Fruit fly (Drosophila melanogaster) whole organism, embryonic: ENCODE measurements around the gene woc.

Experiments used
- Atf-2 ChIP-seq: fragments of 200-800 bp; sonication (Bioruptor generic); optimal IDR thresholded peaks from 2 replicates; lab custom pipeline; 2016; ENCODE audit warnings: missing biosample characterization, missing genetic modification characterization
- Bdp1 ChIP-seq: fragments of 200-800 bp; sonication (Bioruptor generic); optimal IDR thresholded peaks from 3 replicates; lab custom pipeline; 2016; ENCODE audit warnings: missing biosample characterization, missing genetic modification characterization
- Bgb ChIP-seq: fragments of 200-800 bp; sonication (Bioruptor generic); IDR thresholded peaks from 2 replicates; pipeline ENCODE4 v1.3.6; 2022; ENCODE audit warnings: missing biosample characterization, missing genetic modification characterization; ENCODE audit not compliant: partially characterized antibody
- CG11247 ChIP-seq: fragments of 200-800 bp; sonication (Bioruptor generic); IDR thresholded peaks from 2 replicates; pipeline ENCODE4 v1.3.6; 2022; ENCODE audit warnings: missing biosample characterization, missing genetic modification characterization
- CG12071 ChIP-seq: fragments of 200-800 bp; sonication (Bioruptor generic); optimal IDR thresholded peaks from 3 replicates; lab custom pipeline; 2018; ENCODE audit warnings: missing biosample characterization, mild to moderate bottlenecking, missing genetic modification characterization
- CG12659 ChIP-seq: fragments of 200-800 bp; sonication (Bioruptor generic); optimal IDR thresholded peaks from 3 replicates; lab custom pipeline; 2017; ENCODE audit warnings: mild to moderate bottlenecking, missing biosample characterization, missing genetic modification reagents, missing genetic modification characterization
- CG16815 ChIP-seq: fragments of 200-800 bp; sonication (Bioruptor generic); optimal IDR thresholded peaks from 3 replicates; lab custom pipeline; 2017; ENCODE audit warnings: missing biosample characterization, mild to moderate bottlenecking, missing genetic modification characterization
- CG17912 ChIP-seq: fragments of 200-800 bp; sonication (Bioruptor generic); optimal IDR thresholded peaks from 2 replicates; lab custom pipeline; 2018; ENCODE audit warnings: missing biosample characterization, mild to moderate bottlenecking, missing genetic modification characterization
- CG2712 ChIP-seq: fragments of 200-800 bp; optimal IDR thresholded peaks from 3 replicates; lab custom pipeline; 2019; ENCODE audit warnings: missing biosample characterization, mild to moderate bottlenecking, missing genetic modification characterization, moderate library complexity
- CG3281 ChIP-seq: fragments of 200-800 bp; sonication (Bioruptor generic); optimal IDR thresholded peaks from 3 replicates; lab custom pipeline; 2017; ENCODE audit warnings: missing biosample characterization, mild to moderate bottlenecking, missing genetic modification characterization
- CG3407 ChIP-seq: fragments of 200-800 bp; sonication (Bioruptor generic); optimal IDR thresholded peaks from 2 replicates; lab custom pipeline; 2018; ENCODE audit warnings: missing biosample characterization, mild to moderate bottlenecking, missing genetic modification characterization
- CG3838 ChIP-seq: fragments of 200-800 bp; sonication (Bioruptor generic); optimal IDR thresholded peaks from 3 replicates; lab custom pipeline; 2016; ENCODE audit warnings: missing biosample characterization, missing genetic modification characterization
- CG5953 ChIP-seq: fragments of 200-800 bp; sonication (Bioruptor generic); IDR thresholded peaks from 2 replicates; pipeline ENCODE4 v1.3.6; 2022; ENCODE audit warnings: missing biosample characterization, missing genetic modification characterization
- CG7839 ChIP-seq: fragments of 200-800 bp; sonication (Bioruptor generic); optimal IDR thresholded peaks from 3 replicates; lab custom pipeline; 2018; ENCODE audit warnings: missing biosample characterization, mild to moderate bottlenecking, missing genetic modification characterization, moderate library complexity
- CrebB ChIP-seq: fragments of 200-800 bp; sonication (Bioruptor generic); optimal IDR thresholded peaks from 3 replicates; lab custom pipeline; 2018; ENCODE audit warnings: missing biosample characterization, mild to moderate bottlenecking, missing genetic modification characterization
- Doc2 ChIP-seq: fragments of 200-800 bp; sonication (Bioruptor generic); IDR thresholded peaks from 2 replicates; pipeline ENCODE4 v1.3.6; 2022; ENCODE audit warnings: missing biosample characterization, missing genetic modification characterization
- Dp ChIP-seq: fragments of 200-800 bp; sonication (Bioruptor generic); optimal IDR thresholded peaks from 2 replicates; lab custom pipeline; 2018; ENCODE audit warnings: missing biosample characterization, mild to moderate bottlenecking, missing genetic modification characterization, moderate library complexity
- Eip74EF ChIP-seq, 2 experiments: fragments of 200-800 bp in 1 of 2; fragments of >200 bp in 1 of 2; sonication (Bioruptor generic) in 1 of 2; optimal IDR thresholded peaks; 2 replicates each; lab custom pipeline; 2017 to 2019; ENCODE audit warnings: missing biosample characterization in 2 of 2, missing genetic modification characterization in 2 of 2, mild to moderate bottlenecking in 1 of 2, moderate library complexity in 1 of 2
- Fer1 ChIP-seq: fragments of 200-800 bp; sonication (Bioruptor generic); optimal IDR thresholded peaks from 2 replicates; lab custom pipeline; 2017; ENCODE audit warnings: missing biosample characterization, mild to moderate bottlenecking, missing genetic modification characterization
- Fer2 ChIP-seq: fragments of 200-800 bp; sonication (Bioruptor generic); optimal IDR thresholded peaks from 2 replicates; lab custom pipeline; 2018; ENCODE audit warnings: missing biosample characterization, mild to moderate bottlenecking, missing genetic modification characterization, moderate library complexity
- GATAe ChIP-seq: fragments of 200-800 bp; sonication (Bioruptor generic); conservative IDR thresholded peaks from 2 replicates; pipeline ENCODE4 v1.3.6; 2022; ENCODE audit warnings: missing biosample characterization, missing genetic modification characterization
- HmgD ChIP-seq: fragments of 200-800 bp; sonication (Bioruptor generic); optimal IDR thresholded peaks from 3 replicates; lab custom pipeline; 2016; ENCODE audit warnings: missing biosample characterization, missing genetic modification characterization
- Hr51 ChIP-seq, 2 experiments: fragments of 200-800 bp; sonication (Bioruptor generic); optimal IDR thresholded peaks; 2 replicates in 1 of 2; 3 replicates in 1 of 2; lab custom pipeline; 2016 to 2018; ENCODE audit warnings: missing biosample characterization in 2 of 2, missing genetic modification characterization in 2 of 2, mild to moderate bottlenecking in 1 of 2, moderate library complexity in 1 of 2
- Hsf ChIP-seq: fragments of 200-800 bp; sonication (Bioruptor generic); optimal IDR thresholded peaks from 3 replicates; lab custom pipeline; 2016; ENCODE audit warnings: missing biosample characterization, missing genetic modification characterization
- MBD-R2 ChIP-seq: fragments of 200-800 bp; sonication (Bioruptor generic); IDR thresholded peaks from 2 replicates; pipeline ENCODE4 v1.3.6; 2022; ENCODE audit warnings: missing biosample characterization, missing genetic modification characterization
- Mes4 ChIP-seq: fragments of 200-800 bp; sonication (Bioruptor generic); optimal IDR thresholded peaks from 2 replicates; lab custom pipeline; 2016; ENCODE audit warnings: missing biosample characterization, missing genetic modification characterization
- NC2β ChIP-seq: fragments of 200-800 bp; sonication (Bioruptor generic); optimal IDR thresholded peaks from 2 replicates; lab custom pipeline; 2016; ENCODE audit warnings: missing biosample characterization, missing genetic modification characterization
- Nf-YC ChIP-seq: fragments of 200-800 bp; optimal IDR thresholded peaks from 3 replicates; lab custom pipeline; 2019; ENCODE audit warnings: missing biosample characterization, mild to moderate bottlenecking, missing genetic modification characterization, moderate library complexity
- Pdp1 ChIP-seq, 2 experiments: fragments of 200-800 bp; sonication (Bioruptor generic); optimal IDR thresholded peaks; 3 replicates each; lab custom pipeline; 2016; ENCODE audit warnings: missing biosample characterization in 2 of 2, missing genetic modification characterization in 2 of 2, mild to moderate bottlenecking in 1 of 2, moderate library complexity in 1 of 2
- Ravus ChIP-seq: fragments of 200-800 bp; sonication (Bioruptor generic); IDR thresholded peaks from 2 replicates; pipeline ENCODE4 v1.3.6; 2022; ENCODE audit warnings: missing biosample characterization, missing genetic modification characterization
- Scr ChIP-seq: fragments of 200-800 bp; sonication (Bioruptor generic); IDR thresholded peaks from 2 replicates; pipeline ENCODE4 v1.3.6; 2022; ENCODE audit warnings: missing biosample characterization, missing genetic modification characterization; ENCODE audit not compliant: partially characterized antibody
- Sin3A ChIP-seq: fragments of >200 bp; optimal IDR thresholded peaks from 2 replicates; lab custom pipeline; 2018
- Sox100B ChIP-seq: fragments of 200-800 bp; sonication (Bioruptor generic); optimal IDR thresholded peaks from 3 replicates; lab custom pipeline; 2018; ENCODE audit warnings: missing biosample characterization, mild to moderate bottlenecking, missing genetic modification characterization
- Sox102F ChIP-seq: fragments of 200-800 bp; sonication (Bioruptor generic); optimal IDR thresholded peaks from 2 replicates; lab custom pipeline; 2018; ENCODE audit warnings: missing biosample characterization, mild to moderate bottlenecking, missing genetic modification characterization, moderate library complexity
- Sry-δ ChIP-seq: fragments of 200-800 bp; sonication (Bioruptor generic); optimal IDR thresholded peaks from 2 replicates; lab custom pipeline; 2016; ENCODE audit warnings: missing biosample characterization, missing genetic modification characterization
- bcd ChIP-seq: fragments of 200-800 bp; sonication (Bioruptor generic); optimal IDR thresholded peaks from 2 replicates; lab custom pipeline; 2017; ENCODE audit warnings: missing biosample characterization, mild to moderate bottlenecking, missing genetic modification characterization
- bowl ChIP-seq: fragments of 200-800 bp; sonication (Bioruptor generic); IDR thresholded peaks from 2 replicates; pipeline ENCODE4 v1.3.6; 2022; ENCODE audit warnings: missing biosample characterization, missing genetic modification characterization
- cg ChIP-seq: fragments of 200-800 bp; sonication (Bioruptor generic); optimal IDR thresholded peaks from 3 replicates; lab custom pipeline; 2019; ENCODE audit warnings: missing biosample characterization, mild to moderate bottlenecking, missing genetic modification characterization, moderate library complexity
- jigr1 ChIP-seq: fragments of 200-800 bp; sonication (Bioruptor generic); IDR thresholded peaks from 3 replicates; pipeline ENCODE4 v1.3.6; 2022; ENCODE audit warnings: missing biosample characterization, missing genetic modification characterization
- jing ChIP-seq: fragments of 200-800 bp; sonication (Bioruptor generic); optimal IDR thresholded peaks from 2 replicates; lab custom pipeline; 2018; ENCODE audit warnings: missing biosample characterization, mild to moderate bottlenecking, missing genetic modification characterization
- kay ChIP-seq: fragments of 200-800 bp; sonication (Bioruptor generic); optimal IDR thresholded peaks from 2 replicates; lab custom pipeline; 2016; ENCODE audit warnings: missing biosample characterization, missing genetic modification characterization
- lilli ChIP-seq: fragments of 200-800 bp; sonication (Bioruptor generic); optimal IDR thresholded peaks from 3 replicates; lab custom pipeline; 2016; ENCODE audit warnings: missing biosample characterization, missing genetic modification characterization
- nerfin-2 ChIP-seq: fragments of 200-800 bp; sonication (Bioruptor generic); IDR thresholded peaks from 2 replicates; pipeline ENCODE4 v1.3.6; 2022; ENCODE audit warnings: missing biosample characterization, missing genetic modification characterization; ENCODE audit not compliant: partially characterized antibody
- oc ChIP-seq: fragments of 200-800 bp; sonication (Bioruptor generic); optimal IDR thresholded peaks from 2 replicates; lab custom pipeline; 2018; ENCODE audit warnings: missing biosample characterization, mild to moderate bottlenecking, missing genetic modification characterization, moderate library complexity
- so ChIP-seq: fragments of 200-800 bp; sonication (Bioruptor generic); IDR thresholded peaks from 3 replicates; pipeline ENCODE4 v1.3.6; 2022; ENCODE audit warnings: missing biosample characterization, missing genetic modification characterization
- stwl ChIP-seq: fragments of 200-800 bp; sonication (Bioruptor generic); optimal IDR thresholded peaks from 3 replicates; lab custom pipeline; 2018; ENCODE audit warnings: missing biosample characterization, mild to moderate bottlenecking, missing genetic modification characterization, moderate library complexity
- sug ChIP-seq: fragments of 200-800 bp; optimal IDR thresholded peaks from 2 replicates; lab custom pipeline; 2019; ENCODE audit warnings: missing biosample characterization, mild to moderate bottlenecking, missing genetic modification characterization, moderate library complexity
- trh ChIP-seq: fragments of 200-800 bp; sonication (Bioruptor generic); optimal IDR thresholded peaks from 2 replicates; lab custom pipeline; 2016; ENCODE audit warnings: missing biosample characterization, missing genetic modification characterization

Gene woc

dm6 chr3R:27273118-27274062 is 9.5 kb upstream of the woc start, which contains the start of gene CG5934 (continued):
- no peak for TF ChIP-seq CG5953 (GFP tag; lab: Robert Waterston, UW)
- TF ChIP-seq CrebB (tag; lab: Kevin White, UChicago): no peak
- peak; percentile 30 for TF ChIP-seq Fer2
- no peak for TF ChIP-seq Mes4 (GFP tag; lab: Kevin White, UChicago)
- TF ChIP-seq Eip74EF (GFP tag; optimal IDR thresholded peaks at IDR 0.05; lab: Kevin White, UChicago): peak in 1 of 2 experiments; percentile 12
- TF ChIP-seq Sox102F (GFP tag; lab: Kevin White, UChicago): no peak
- peak; percentile 44 for TF ChIP-seq lilli (GFP tag; lab: Kevin White, UChicago)
- TF ChIP-seq CG12659 (GFP tag; lab: Kevin White, UChicago): peak; percentile 62
- TF ChIP-seq HmgD: no peak
- TF ChIP-seq Sox100B (GFP tag; lab: Kevin White, UChicago): peak; percentile 34
- TF ChIP-seq Bdp1 (GFP tag; lab: Kevin White, UChicago): no peak
- no peak for TF ChIP-seq nerfin-2 (GFP tag; lab: Robert Waterston, UW)
- TF ChIP-seq CG2712 (tag; lab: Kevin White, UChicago): peak; percentile 32
- TF ChIP-seq Scr: no peak
- peak; percentile 29 for TF ChIP-seq Hsf
- TF ChIP-seq kay: no peak
- TF ChIP-seq bcd (GFP tag; lab: Kevin White, UChicago): peak; percentile 27
- TF ChIP-seq CG11247: 0 out of 2 replicates have a peak, but pooled peaks have one; percentile 46
- peak; percentile 26 for TF ChIP-seq sug
- TF ChIP-seq Sin3A (lab: Kevin White, UChicago): peak; percentile 33
- TF ChIP-seq Pdp1 (GFP tag; optimal IDR thresholded peaks at IDR 0.05; lab: Kevin White, UChicago): peak in 1 of 2 experiments; percentile 63
- no peak for TF ChIP-seq Ravus
- TF ChIP-seq trh (GFP tag; lab: Kevin White, UChicago): no peak
- peak; percentile 40 for TF ChIP-seq Atf-2
- TF ChIP-seq Doc2 (GFP tag; lab: Robert Waterston, UW): no peak
- TF ChIP-seq Bgb (GFP tag; lab: Robert Waterston, UW): no peak
- peak; percentile 47 for TF ChIP-seq Dp
- TF ChIP-seq stwl: peak; percentile 75
- 0 out of 3 replicates have a peak, but pooled peaks have one; percentile 27 for TF ChIP-seq so (GFP tag; lab: Robert Waterston, UW)
- TF ChIP-seq MBD-R2 (GFP tag; lab: Robert Waterston, UW): peak; percentile 67
- TF ChIP-seq CG16815 (GFP tag; lab: Kevin White, UChicago): no peak
- TF ChIP-seq CG3281 (GFP tag; lab: Kevin White, UChicago): peak; percentile 29
- TF ChIP-seq CG7839: peak; percentile 21
- TF ChIP-seq GATAe (GFP tag; lab: Robert Waterston, UW): no peak
- peak; percentile 1 for TF ChIP-seq CG17912
- TF ChIP-seq CG12071 (GFP tag; lab: Kevin White, UChicago): no peak
- no peak for TF ChIP-seq CG3838
- TF ChIP-seq bowl (GFP tag; lab: Robert Waterston, UW): no peak
- TF ChIP-seq cg (GFP tag; lab: Kevin White, UChicago): peak; percentile 11
- TF ChIP-seq Nf-YC: peak; percentile 5
- no peak for TF ChIP-seq oc
- no peak for TF ChIP-seq jing (GFP tag; lab: Kevin White, UChicago)
- no peak for TF ChIP-seq Fer1 (GFP tag; lab: Kevin White, UChicago)
- no peak for TF ChIP-seq jigr1 (GFP tag; lab: Robert Waterston, UW)
- peak; percentile 42 for TF ChIP-seq Sry-δ (GFP tag; lab: Kevin White, UChicago)
- peak; percentile 13 for TF ChIP-seq NC2β (GFP tag; lab: Kevin White, UChicago)
- TF ChIP-seq Hr51 (GFP tag; optimal IDR thresholded peaks at IDR 0.05; lab: Kevin White, UChicago): peak; percentile 5 to 35
- TF ChIP-seq CG3407 (GFP tag; lab: Kevin White, UChicago): peak; percentile 7
